Worm (Caenorhabditis elegans) whole organism, mixed stage, embryonic: ENCODE data around the gene srd-46.

ENCODE experiments used
- bed-3 ChIP-seq: fragments of 200-800 bp; sonication (Bioruptor generic); optimal IDR thresholded peaks from 3 replicates; lab custom pipeline; 2018; ENCODE audit warnings: mild to moderate bottlenecking, missing genetic modification characterization, moderate library complexity, missing compliant biosample characterization
- blmp-1 ChIP-seq: fragments of 150-350 bp; optimal IDR thresholded peaks from 2 replicates; lab custom pipeline; 2014; ENCODE audit warnings: missing biosample characterization, missing genetic modification characterization
- elt-1 ChIP-seq: sonication (generic microtip); optimal IDR thresholded peaks from 2 replicates; lab custom pipeline; 2017; ENCODE audit warnings: missing genetic modification characterization, mild to moderate bottlenecking, missing compliant biosample characterization, antibody characterized with exemption, moderate library complexity, borderline replicate concordance; ENCODE audit not compliant: insufficient read depth
- hlh-1 ChIP-seq: fragments of 150-350 bp; optimal IDR thresholded peaks from 2 replicates; lab custom pipeline; 2014; ENCODE audit warnings: missing biosample characterization, missing genetic modification reagents, missing genetic modification characterization
- lsy-2 ChIP-seq: fragments of 150-350 bp; optimal IDR thresholded peaks from 2 replicates; lab custom pipeline; 2014; ENCODE audit warnings: missing biosample characterization, missing genetic modification characterization
- mep-1 ChIP-seq: fragments of 150-350 bp; optimal IDR thresholded peaks from 2 replicates; lab custom pipeline; 2017; ENCODE audit warnings: missing biosample characterization, missing genetic modification reagents, missing genetic modification characterization, inconsistent platforms
- nhr-12 ChIP-seq: fragments of 150-350 bp; optimal IDR thresholded peaks from 2 replicates; lab custom pipeline; 2014; ENCODE audit warnings: missing biosample characterization, missing genetic modification characterization
- nhr-28 ChIP-seq: fragments of 150-350 bp; optimal IDR thresholded peaks from 2 replicates; lab custom pipeline; 2014; ENCODE audit warnings: missing biosample characterization, missing genetic modification characterization
- unc-39 ChIP-seq: fragments of 150-350 bp; optimal IDR thresholded peaks from 2 replicates; lab custom pipeline; 2014; ENCODE audit warnings: missing biosample characterization, missing genetic modification characterization

DNA sequence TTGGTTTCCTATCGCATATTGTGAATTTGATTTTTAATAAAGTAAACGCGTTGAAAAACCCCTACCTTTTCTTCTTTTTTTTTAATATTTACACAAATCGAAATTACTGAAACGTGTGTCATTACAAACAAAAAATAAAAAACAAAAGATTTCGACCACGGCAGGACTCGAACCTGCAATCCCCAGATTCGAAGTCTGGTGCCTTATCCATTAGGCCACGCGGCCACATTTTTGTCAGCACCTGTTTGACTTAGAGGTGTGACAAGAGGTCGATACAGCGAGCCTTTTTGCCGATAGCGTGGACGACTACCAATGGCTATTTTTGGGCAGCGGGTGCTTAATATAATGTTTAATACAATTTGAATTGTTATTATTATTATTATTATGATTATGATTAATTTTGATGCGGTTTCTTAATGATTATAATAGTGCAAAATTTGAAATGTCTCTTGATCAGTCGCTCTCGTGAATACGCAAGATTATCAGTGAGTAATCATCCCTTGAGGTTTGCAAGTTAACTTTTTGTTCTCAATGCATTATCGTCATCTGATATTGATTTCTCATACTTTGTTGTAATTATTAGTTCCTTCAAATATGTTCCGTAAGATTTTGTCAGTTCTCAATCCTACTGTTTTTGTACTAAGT lies 6.1 kb downstream of the srd-46 start, which contains the start of gene srd-44:
- no peak for TF ChIP-seq nhr-12
- no peak for TF ChIP-seq nhr-28 (tag; lab: Kevin White, UChicago)
- no peak for TF ChIP-seq lsy-2
- TF ChIP-seq bed-3: no peak
- TF ChIP-seq unc-39: no peak
- TF ChIP-seq mep-1 (tag; lab: Kevin White, UChicago): no peak
- no peak for TF ChIP-seq blmp-1 (tag; lab: Kevin White, UChicago)
- TF ChIP-seq hlh-1 (tag; lab: Kevin White, UChicago): no peak
- TF ChIP-seq elt-1 (tag; lab: Kevin White, UChicago): no peak
